Worm (Caenorhabditis elegans): ENCODE data around the gene col-79.

col-79 gene

DNA sequence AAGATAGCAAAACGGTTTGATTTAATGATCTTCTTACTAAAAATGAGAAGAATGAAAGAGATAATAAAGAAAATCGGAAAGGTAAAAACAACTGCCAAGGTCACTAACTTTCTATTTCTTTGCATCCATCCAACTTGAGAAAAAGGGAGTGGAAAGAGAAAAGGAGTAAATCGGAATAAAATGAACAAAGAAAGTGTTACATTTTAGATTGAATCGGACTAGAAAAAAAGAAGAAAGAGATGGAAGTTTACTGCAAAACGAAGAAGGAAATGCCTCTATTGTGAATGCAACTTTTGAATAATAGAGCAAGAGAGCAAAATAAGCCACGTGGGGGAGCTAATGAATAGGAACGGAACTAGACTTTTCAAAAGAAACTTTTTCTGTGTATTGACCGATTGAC, 2.6 kb downstream of the col-79 start:
- TF ChIP-seq fkh-10 (GFP tag; optimal IDR thresholded peaks at IDR 0.05) (peak; percentile 70), madf-5 (GFP tag; IDR thresholded peaks at IDR 0.05) (no peak), dve-1 (tag; optimal IDR thresholded peaks at IDR 0.05; ENCODE audit: insufficient read depth) (peak; percentile 19), aha-1 (tag) (peak; percentile 73), unc-62 (GFP tag; optimal IDR thresholded peaks at IDR 0.05 in 1 of 2) (peak in 1 of 2 experiments; percentile 88), unc-62 (tag; optimal IDR thresholded peaks at IDR 0.05) (no peak)

DNA sequence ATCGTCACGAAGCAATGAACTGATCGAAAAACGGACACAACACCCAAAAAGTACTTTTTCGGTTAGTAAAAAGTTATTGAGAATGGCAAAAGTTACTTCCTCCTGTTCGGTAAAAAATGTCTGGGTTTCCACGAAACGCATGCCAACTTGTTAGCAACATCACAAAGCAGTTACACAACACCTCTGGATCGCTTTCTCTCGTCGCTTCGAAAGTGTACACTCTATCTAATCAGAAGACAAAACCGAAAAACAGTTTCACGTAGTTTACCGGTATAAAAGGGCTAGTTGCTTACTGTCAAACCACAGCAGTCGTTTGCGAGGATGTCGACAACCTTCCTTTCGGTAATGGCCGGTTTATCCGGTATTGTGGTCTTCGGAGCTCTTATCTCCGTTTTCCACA, 3.5 kb downstream of the col-79 start, which contains the start of gene col-80:
Gene col-80, plus strand, starts transcription at position 301 of the 400 bp plus-strand sequence.
- TF ChIP-seq madf-5 (GFP tag; IDR thresholded peaks at IDR 0.05) (0 out of 4 replicates have a peak, but pooled peaks of 1 of the 2 experiments have one; percentile 49), unc-62 (GFP tag; optimal IDR thresholded peaks at IDR 0.05 in 1 of 2) (peak in 1 of 2 experiments; percentile 41), unc-62 (tag; optimal IDR thresholded peaks at IDR 0.05) (no peak), dmd-6 (GFP tag; IDR thresholded peaks at IDR 0.05) (0 out of 2 replicates have a peak, but pooled peaks have one; percentile 17), madf-9 (GFP tag; conservative IDR thresholded peaks at IDR 0.05) (no peak)

- TF ChIP-seq madf-9 (GFP tag; conservative IDR thresholded peaks at IDR 0.05) (peak; percentile 5; the same call in 1 of the 2 replicates), mxl-3 (GFP tag; optimal IDR thresholded peaks at IDR 0.05) (no peak), unc-62 (GFP tag; optimal IDR thresholded peaks at IDR 0.05 in 1 of 2) (no peak), unc-62 (tag; optimal IDR thresholded peaks at IDR 0.05) (no peak), Y105C5A.15 (GFP tag; IDR thresholded peaks at IDR 0.05) (no peak), dpl-1 (GFP tag; optimal IDR thresholded peaks at IDR 0.05) (no peak), ceh-28 (tag; optimal IDR thresholded peaks at IDR 0.05) (no peak), snpc-1.2 (GFP tag; IDR thresholded peaks at IDR 0.05) (no peak), pqm-1 (tag; optimal IDR thresholded peaks at IDR 0.05) (no peak), tra-1 (GFP tag; IDR thresholded peaks at IDR 0.05) (0 out of 2 replicates have a peak, but pooled peaks have one; percentile 5), ceh-62 (tag; optimal IDR thresholded peaks at IDR 0.05) (no peak), zag-1 (tag; optimal IDR thresholded peaks at IDR 0.05) (no peak), hlh-11 (tag; optimal IDR thresholded peaks at IDR 0.05) (no peak), daf-8 (GFP tag; IDR thresholded peaks at IDR 0.05) (0 out of 2 replicates have a peak, but pooled peaks have one; percentile 30), jun-1 (tag; optimal IDR thresholded peaks at IDR 0.05) (no peak), set-16 (GFP tag; IDR thresholded peaks at IDR 0.05) (peak; percentile 99), ceh-44 (GFP tag; IDR thresholded peaks at IDR 0.05) (no peak), nhr-11 (tag; optimal IDR thresholded peaks at IDR 0.05) (no peak), F10B5.3 (tag; optimal IDR thresholded peaks at IDR 0.05) (no peak), ceh-32 (tag; optimal IDR thresholded peaks at IDR 0.05; ENCODE audit: poor library complexity) (no peak), ceh-82 (tag; optimal IDR thresholded peaks at IDR 0.05) (no peak), dve-1 (tag; optimal IDR thresholded peaks at IDR 0.05; ENCODE audit: insufficient read depth) (no peak), hmg-1.1 (GFP tag; IDR thresholded peaks at IDR 0.05) (no peak), daf-19 (GFP tag; conservative IDR thresholded peaks at IDR 0.05) (no peak), duxl-1 (tag; optimal IDR thresholded peaks at IDR 0.05; ENCODE audit: poor library complexity) (no peak), nhr-28 (tag; optimal IDR thresholded peaks at IDR 0.05) (no peak), F49E8.2 (tag; optimal IDR thresholded peaks at IDR 0.05; ENCODE audit: borderline replicate concordance) (no peak), madf-5 (GFP tag; IDR thresholded peaks at IDR 0.05) (0 out of 4 replicates have a peak, but pooled peaks of 1 of the 2 experiments have one; percentile 73), spr-3 (GFP tag; optimal IDR thresholded peaks at IDR 0.05) (peak; percentile 31), zip-2 (tag; optimal IDR thresholded peaks at IDR 0.05) (no peak), lin-1 (GFP tag; IDR thresholded peaks at IDR 0.05) (no peak; the same call in 1 of the 2 replicates), T20F7.1 (GFP tag; optimal IDR thresholded peaks at IDR 0.05) (no peak), ZK337.2 (GFP tag; IDR thresholded peaks at IDR 0.05) (no peak), Y5F2A.4 (GFP tag; optimal IDR thresholded peaks at IDR 0.05) (no peak), zfp-2 (tag; optimal IDR thresholded peaks at IDR 0.05) (no peak), egl-43 (GFP tag; IDR thresholded peaks at IDR 0.05) (peak; percentile 14; the same call in 1 of the 2 replicates), nhr-237 (tag; optimal IDR thresholded peaks at IDR 0.05) (no peak), lsy-2 (tag; optimal IDR thresholded peaks at IDR 0.05) (no peak), hif-1 (tag; optimal IDR thresholded peaks at IDR 0.05) (no peak), fkh-10 (GFP tag; optimal IDR thresholded peaks at IDR 0.05) (no peak), pha-4 (GFP tag; IDR thresholded peaks at IDR 0.05) (no peak), pha-4 (tag; optimal IDR thresholded peaks at IDR 0.05) (no peak)
Measured at ce11 chrII:10707439-10708096, 4.2 kb downstream of the col-79 start.
